Fruit fly (Drosophila melanogaster): ENCODE measurements around the gene CG12065.

Gene CG12065

DNA sequence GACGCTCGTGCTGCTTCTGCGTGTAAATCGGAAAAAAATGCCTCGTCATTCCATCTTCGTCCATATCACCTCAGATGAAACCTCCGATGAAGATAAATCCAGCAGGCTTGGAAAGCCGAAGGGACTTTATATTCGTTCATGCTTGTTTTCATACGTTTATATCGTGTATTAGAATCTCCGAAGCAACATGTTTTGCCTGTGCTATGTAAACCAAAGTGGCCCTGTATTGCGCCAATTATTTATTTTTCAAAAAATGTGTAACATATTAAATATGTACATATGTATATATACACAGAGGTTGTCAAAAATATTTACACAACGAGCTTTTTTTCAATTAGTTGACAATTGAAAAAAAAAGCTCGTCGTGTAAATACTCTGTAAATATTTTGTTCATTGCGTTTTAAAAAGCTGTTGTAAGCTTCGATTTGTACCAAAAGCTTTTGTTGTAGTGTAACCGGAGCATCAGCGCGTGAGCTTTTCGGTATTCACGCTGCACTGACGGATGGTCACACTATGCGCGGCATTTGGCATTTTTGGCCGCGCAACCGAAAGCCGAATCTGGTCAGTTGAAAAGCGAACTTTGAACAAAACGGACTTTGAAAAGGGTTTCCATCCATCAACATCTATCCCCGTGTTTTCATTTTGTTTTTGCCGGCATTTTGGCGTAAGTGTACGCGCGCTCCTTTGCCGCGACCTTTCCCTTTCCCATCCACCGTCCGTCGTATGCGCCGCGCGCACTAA lies at the start of gene CG12065 (continued):
- peak in 1 of 3 experiments; percentile 35 for TF ChIP-seq Stat92E (GFP tag; optimal IDR thresholded peaks at IDR 0.05)
- TF ChIP-seq usp (GFP tag; optimal IDR thresholded peaks at IDR 0.05): no peak
- no peak for TF ChIP-seq CG7372 (GFP tag; IDR thresholded peaks at IDR 0.05)
- peak; percentile 59 for TF ChIP-seq CG18599 (GFP tag; optimal IDR thresholded peaks at IDR 0.05)
- no peak for TF ChIP-seq hb (GFP tag; IDR thresholded peaks at IDR 0.05; ENCODE audit: partially characterized antibody)
- peak; percentile 76 for TF ChIP-seq CG17568 (GFP tag; optimal IDR thresholded peaks at IDR 0.05)
- no peak for TF ChIP-seq CG14667 (GFP tag; IDR thresholded peaks at IDR 0.05)
- peak; percentile 43 for TF ChIP-seq nom (GFP tag; optimal IDR thresholded peaks at IDR 0.05)
- no peak for TF ChIP-seq CG3163 (GFP tag; optimal IDR thresholded peaks at IDR 0.05)
- no peak for TF ChIP-seq croc (GFP tag; conservative IDR thresholded peaks at IDR 0.05)
- no peak for TF ChIP-seq en (GFP tag; optimal IDR thresholded peaks at IDR 0.05)
- no peak for TF ChIP-seq CG4282 (GFP tag; optimal IDR thresholded peaks at IDR 0.05)
- no peak for TF ChIP-seq CG2129 (GFP tag; IDR thresholded peaks at IDR 0.05; ENCODE audit: partially characterized antibody)
- TF ChIP-seq CG1024 (GFP tag; IDR thresholded peaks at IDR 0.05): no peak
- no peak for TF ChIP-seq mld (GFP tag; IDR thresholded peaks at IDR 0.05; ENCODE audit: partially characterized antibody)
- no peak for TF ChIP-seq CG31224 (GFP tag; IDR thresholded peaks at IDR 0.05)
- TF ChIP-seq CG10321 (GFP tag; IDR thresholded peaks at IDR 0.05): no peak
- TF ChIP-seq ems (GFP tag; optimal IDR thresholded peaks at IDR 0.05): no peak
- TF ChIP-seq CG15514 (GFP tag; optimal IDR thresholded peaks at IDR 0.05): peak; percentile 59
- no peak for TF ChIP-seq tll (GFP tag; optimal IDR thresholded peaks at IDR 0.05)
- peak; percentile 74 for TF ChIP-seq Jarid2 (GFP tag; optimal IDR thresholded peaks at IDR 0.05)
- TF ChIP-seq nau (GFP tag; optimal IDR thresholded peaks at IDR 0.05): peak; percentile 10
- TF ChIP-seq Rx (GFP tag; IDR thresholded peaks at IDR 0.05): no peak
- peak; percentile 39 for TF ChIP-seq Sox100B (GFP tag; optimal IDR thresholded peaks at IDR 0.05)
- TF ChIP-seq Dbx (GFP tag; IDR thresholded peaks at IDR 0.05): peak; percentile 10; the same call in 1 of the 3 replicates
- TF ChIP-seq org-1 (GFP tag; optimal IDR thresholded peaks at IDR 0.05): no peak
- no peak for TF ChIP-seq cas (GFP tag; IDR thresholded peaks at IDR 0.05)
- no peak for TF ChIP-seq E2f1 (GFP tag; IDR thresholded peaks at IDR 0.05)
- TF ChIP-seq dmrt11E (tag; optimal IDR thresholded peaks at IDR 0.05): peak; percentile 19
- no peak for TF ChIP-seq mam (GFP tag; optimal IDR thresholded peaks at IDR 0.05)
- peak; percentile 60 for TF ChIP-seq CG7271 (tag; optimal IDR thresholded peaks at IDR 0.05)
- TF ChIP-seq zfh2 (GFP tag; optimal IDR thresholded peaks at IDR 0.05): no peak
- no peak for TF ChIP-seq HLH4C (GFP tag; IDR thresholded peaks at IDR 0.05; ENCODE audit: partially characterized antibody)
- no peak for TF ChIP-seq Six4 (GFP tag; optimal IDR thresholded peaks at IDR 0.05)
- no peak for TF ChIP-seq cwo (GFP tag; optimal IDR thresholded peaks at IDR 0.05)
- TF ChIP-seq slp2 (GFP tag; optimal IDR thresholded peaks at IDR 0.05): no peak
- TF ChIP-seq CG32772 (GFP tag; IDR thresholded peaks at IDR 0.05): no peak
- peak; percentile 27 for TF ChIP-seq YL-1 (GFP tag; optimal IDR thresholded peaks at IDR 0.05)
- TF ChIP-seq ERR (GFP tag; optimal IDR thresholded peaks at IDR 0.05): no peak
- TF ChIP-seq prd (optimal IDR thresholded peaks at IDR 0.05): no peak
- 0 out of 3 replicates have a peak, but pooled peaks have one; percentile 17 for TF ChIP-seq prd (GFP tag; IDR thresholded peaks at IDR 0.05)
- TF ChIP-seq CoRest (tag; optimal IDR thresholded peaks at IDR 0.05): peak; percentile 63
- peak; percentile 27 for TF ChIP-seq dmrt99B (tag; optimal IDR thresholded peaks at IDR 0.05)
- peak; percentile 25; the same call in 1 of the 2 replicates for TF ChIP-seq Scr (GFP tag; IDR thresholded peaks at IDR 0.05; ENCODE audit: partially characterized antibody)
- TF ChIP-seq da (GFP tag; optimal IDR thresholded peaks at IDR 0.05): no peak
- no peak for TF ChIP-seq D (optimal IDR thresholded peaks at IDR 0.05)
- TF ChIP-seq D (GFP tag; optimal IDR thresholded peaks at IDR 0.05): peak; percentile 11
- TF ChIP-seq dm (GFP tag; optimal IDR thresholded peaks at IDR 0.05): no peak
- TF ChIP-seq ci (GFP tag; IDR thresholded peaks at IDR 0.05): 0 out of 3 replicates have a peak, but pooled peaks have one; percentile 60

Measured in whole organism, embryonic.